Fruit fly (Drosophila melanogaster) whole organism, embryonic: ENCODE measurements around the gene Nup98-96.

Source experiments
- Ada2b ChIP-seq: fragments of 200-800 bp; sonication (Bioruptor generic); IDR thresholded peaks from 2 replicates; pipeline ENCODE4 v1.3.6; 2022; ENCODE audit warnings: missing biosample characterization, missing genetic modification characterization
- CG10366 ChIP-seq: fragments of 200-800 bp; sonication (Bioruptor generic); IDR thresholded peaks from 2 replicates; pipeline ENCODE4 v1.3.6; 2022; ENCODE audit warnings: missing biosample characterization, missing genetic modification characterization
- CG11247 ChIP-seq: fragments of 200-800 bp; sonication (Bioruptor generic); IDR thresholded peaks from 2 replicates; pipeline ENCODE4 v1.3.6; 2022; ENCODE audit warnings: missing biosample characterization, missing genetic modification characterization
- CG11456 ChIP-seq: fragments of 200-800 bp; sonication (Bioruptor generic); IDR thresholded peaks from 3 replicates; pipeline ENCODE4 v1.3.6; 2022; ENCODE audit warnings: missing biosample characterization, missing genetic modification characterization
- CG12942 ChIP-seq: fragments of 200-800 bp; sonication (Bioruptor generic); optimal IDR thresholded peaks from 3 replicates; lab custom pipeline; 2016; ENCODE audit warnings: missing biosample characterization, missing genetic modification characterization
- CG13123 ChIP-seq: fragments of 200-800 bp; sonication (Bioruptor generic); optimal IDR thresholded peaks from 2 replicates; lab custom pipeline; 2016; ENCODE audit warnings: missing biosample characterization, missing genetic modification characterization
- CG13296 ChIP-seq: fragments of 200-800 bp; sonication (Bioruptor generic); optimal IDR thresholded peaks from 3 replicates; lab custom pipeline; 2018; ENCODE audit warnings: missing biosample characterization, mild to moderate bottlenecking, missing genetic modification characterization
- CG14710 ChIP-seq: fragments of 200-800 bp; sonication (Bioruptor generic); optimal IDR thresholded peaks from 3 replicates; lab custom pipeline; 2019; ENCODE audit warnings: missing biosample characterization, mild to moderate bottlenecking, missing genetic modification characterization, moderate library complexity
- CG17361 ChIP-seq: fragments of 200-800 bp; sonication (Bioruptor generic); IDR thresholded peaks from 3 replicates; pipeline ENCODE4 v1.3.6; 2022; ENCODE audit warnings: missing biosample characterization, missing genetic modification characterization
- CG17568 ChIP-seq: fragments of 200-800 bp; sonication (Bioruptor generic); optimal IDR thresholded peaks from 2 replicates; lab custom pipeline; 2018; ENCODE audit warnings: missing biosample characterization, mild to moderate bottlenecking, missing genetic modification characterization, moderate library complexity
- CG18011 ChIP-seq: fragments of 200-800 bp; sonication (Bioruptor generic); optimal IDR thresholded peaks from 2 replicates; lab custom pipeline; 2017; ENCODE audit warnings: missing biosample characterization, missing genetic modification characterization, mild to moderate bottlenecking, moderate library complexity, missing genotype
- CG30431 ChIP-seq: fragments of 200-800 bp; sonication (Bioruptor generic); optimal IDR thresholded peaks from 2 replicates; lab custom pipeline; 2017; ENCODE audit warnings: missing biosample characterization, missing genetic modification characterization
- CG3281 ChIP-seq: fragments of 200-800 bp; sonication (Bioruptor generic); optimal IDR thresholded peaks from 3 replicates; lab custom pipeline; 2017; ENCODE audit warnings: missing biosample characterization, mild to moderate bottlenecking, missing genetic modification characterization
- CG34422 ChIP-seq: fragments of 200-800 bp; sonication (Bioruptor generic); IDR thresholded peaks from 3 replicates; pipeline ENCODE4 v1.3.6; 2022; ENCODE audit warnings: missing biosample characterization, missing genetic modification characterization
- CG3726 ChIP-seq: fragments of 200-800 bp; sonication (Bioruptor generic); IDR thresholded peaks from 3 replicates; pipeline ENCODE4, ENCODE4 v1.3.6; 2022; ENCODE audit warnings: missing biosample characterization, missing genetic modification characterization
- CG42726 ChIP-seq: fragments of 200-800 bp; sonication (Bioruptor generic); IDR thresholded peaks from 2 replicates; pipeline ENCODE4 v1.3.6; 2022; ENCODE audit warnings: missing biosample characterization, missing genetic modification characterization; ENCODE audit not compliant: partially characterized antibody
- CG4730 ChIP-seq: fragments of 200-800 bp; sonication (Bioruptor generic); IDR thresholded peaks from 2 replicates; pipeline ENCODE4 v1.3.6; 2022; ENCODE audit warnings: missing biosample characterization, missing genetic modification characterization
- CG6854 ChIP-seq: fragments of 200-800 bp; sonication (Bioruptor generic); optimal IDR thresholded peaks from 3 replicates; lab custom pipeline; 2017; ENCODE audit warnings: missing biosample characterization, mild to moderate bottlenecking, missing genetic modification characterization
- CG7357 ChIP-seq: fragments of 200-800 bp; sonication (Bioruptor generic); IDR thresholded peaks from 3 replicates; pipeline ENCODE4 v1.3.6; 2022; ENCODE audit warnings: missing biosample characterization, missing genetic modification characterization
- CG7963 ChIP-seq: fragments of 200-800 bp; sonication (Bioruptor generic); IDR thresholded peaks from 3 replicates; pipeline ENCODE4 v1.3.6; 2022; ENCODE audit warnings: missing biosample characterization, missing genetic modification characterization; ENCODE audit not compliant: partially characterized antibody
- CG9876 ChIP-seq: fragments of 200-800 bp; sonication (Bioruptor generic); optimal IDR thresholded peaks from 2 replicates; lab custom pipeline; 2016; ENCODE audit warnings: missing biosample characterization, missing genetic modification characterization
- Camta ChIP-seq: fragments of 200-800 bp; sonication (Bioruptor generic); optimal IDR thresholded peaks from 2 replicates; lab custom pipeline; 2016; ENCODE audit warnings: missing biosample characterization, missing genetic modification characterization
- Dbx ChIP-seq: fragments of 200-800 bp; sonication (Bioruptor generic); IDR thresholded peaks from 3 replicates; pipeline ENCODE4 v1.3.6; 2022; ENCODE audit warnings: missing biosample characterization, missing genetic modification characterization
- Drgx ChIP-seq: fragments of 200-800 bp; sonication (Bioruptor generic); IDR thresholded peaks from 2 replicates; pipeline ENCODE4 v1.3.6; 2022; ENCODE audit warnings: missing biosample characterization, missing genetic modification characterization
- HLH4C ChIP-seq: fragments of 200-800 bp; sonication (Bioruptor generic); IDR thresholded peaks from 3 replicates; pipeline ENCODE4 v1.3.6; 2022; ENCODE audit warnings: missing biosample characterization, missing genetic modification characterization; ENCODE audit not compliant: partially characterized antibody
- Hey ChIP-seq: fragments of 200-800 bp; sonication (Bioruptor generic); optimal IDR thresholded peaks from 3 replicates; lab custom pipeline; 2018; ENCODE audit warnings: missing biosample characterization, mild to moderate bottlenecking, missing genetic modification characterization
- Hmr ChIP-seq: fragments of 200-800 bp; sonication (Bioruptor generic); optimal IDR thresholded peaks from 3 replicates; lab custom pipeline; 2017; ENCODE audit warnings: mild to moderate bottlenecking, missing biosample characterization, missing genetic modification reagents, missing genetic modification characterization
- Hr51 ChIP-seq, 2 experiments: fragments of 200-800 bp; sonication (Bioruptor generic); optimal IDR thresholded peaks; 2 replicates in 1 of 2; 3 replicates in 1 of 2; lab custom pipeline; 2016 to 2018; ENCODE audit warnings: missing biosample characterization in 2 of 2, missing genetic modification characterization in 2 of 2, mild to moderate bottlenecking in 1 of 2, moderate library complexity in 1 of 2
- Neu2 ChIP-seq: fragments of 200-800 bp; sonication (Bioruptor generic); optimal IDR thresholded peaks from 3 replicates; lab custom pipeline; 2016; ENCODE audit warnings: missing biosample characterization, missing genetic modification characterization, borderline replicate concordance
- Nf-YA ChIP-seq: fragments of 200-800 bp; sonication (Bioruptor generic); IDR thresholded peaks from 2 replicates; pipeline ENCODE4 v1.3.6; 2022; ENCODE audit warnings: missing biosample characterization, missing genetic modification characterization
- Nf-YB ChIP-seq: fragments of 200-800 bp; sonication (Bioruptor generic); optimal IDR thresholded peaks from 3 replicates; lab custom pipeline; 2019; ENCODE audit warnings: missing biosample characterization, mild to moderate bottlenecking, missing genetic modification characterization, moderate library complexity
- Oaz ChIP-seq: fragments of 200-800 bp; sonication (Bioruptor generic); IDR thresholded peaks from 2 replicates; pipeline ENCODE4 v1.3.6; 2022; ENCODE audit warnings: missing biosample characterization, missing genetic modification characterization
- PHDP ChIP-seq: fragments of 200-800 bp; sonication (Bioruptor generic); optimal IDR thresholded peaks from 3 replicates; lab custom pipeline; 2018; ENCODE audit warnings: missing biosample characterization, mild to moderate bottlenecking, missing genetic modification characterization, moderate library complexity
- Six4 ChIP-seq: fragments of 200-800 bp; sonication (Bioruptor generic); optimal IDR thresholded peaks from 2 replicates; lab custom pipeline; 2016; ENCODE audit warnings: missing biosample characterization, missing genetic modification characterization
- bigmax ChIP-seq: fragments of 200-800 bp; sonication (Bioruptor generic); optimal IDR thresholded peaks from 2 replicates; lab custom pipeline; 2018; ENCODE audit warnings: missing biosample characterization, mild to moderate bottlenecking, missing genetic modification characterization
- dan ChIP-seq: fragments of 200-800 bp; sonication (Bioruptor generic); IDR thresholded peaks from 2 replicates; pipeline ENCODE4 v1.3.6; 2022; ENCODE audit warnings: missing biosample characterization, missing genetic modification characterization
- dm ChIP-seq: fragments of 200-800 bp; sonication (Bioruptor generic); optimal IDR thresholded peaks from 3 replicates; lab custom pipeline; 2016; ENCODE audit warnings: missing biosample characterization, missing genetic modification characterization
- exex ChIP-seq: fragments of 200-800 bp; sonication (Bioruptor generic); optimal IDR thresholded peaks from 4 replicates; lab custom pipeline; 2018; ENCODE audit warnings: missing biosample characterization, mild to moderate bottlenecking, missing genetic modification characterization, moderate library complexity
- fd102C ChIP-seq: fragments of 200-800 bp; sonication (Bioruptor generic); optimal IDR thresholded peaks from 2 replicates; lab custom pipeline; 2018; ENCODE audit warnings: missing biosample characterization, mild to moderate bottlenecking, missing genetic modification characterization, moderate library complexity
- fd64A ChIP-seq: fragments of 200-800 bp; sonication (Bioruptor generic); optimal IDR thresholded peaks from 3 replicates; lab custom pipeline; 2018; ENCODE audit warnings: missing biosample characterization, mild to moderate bottlenecking, missing genetic modification characterization
- gem ChIP-seq: fragments of 200-800 bp; sonication (Bioruptor generic); optimal IDR thresholded peaks from 2 replicates; lab custom pipeline; 2019; ENCODE audit warnings: missing biosample characterization, mild to moderate bottlenecking, missing genetic modification characterization, moderate library complexity
- jing ChIP-seq: fragments of 200-800 bp; sonication (Bioruptor generic); optimal IDR thresholded peaks from 2 replicates; lab custom pipeline; 2018; ENCODE audit warnings: missing biosample characterization, mild to moderate bottlenecking, missing genetic modification characterization
- ken ChIP-seq: fragments of 200-800 bp; sonication (Bioruptor generic); IDR thresholded peaks from 3 replicates; pipeline ENCODE4 v1.3.6; 2022; ENCODE audit warnings: missing biosample characterization, missing genetic modification characterization
- lilli ChIP-seq: fragments of 200-800 bp; sonication (Bioruptor generic); optimal IDR thresholded peaks from 3 replicates; lab custom pipeline; 2016; ENCODE audit warnings: missing biosample characterization, missing genetic modification characterization
- luna ChIP-seq: fragments of 200-800 bp; sonication (Bioruptor generic); optimal IDR thresholded peaks from 2 replicates; lab custom pipeline; 2016; ENCODE audit warnings: missing biosample characterization, missing genetic modification characterization
- mam ChIP-seq: fragments of 200-800 bp; sonication (Bioruptor generic); optimal IDR thresholded peaks from 3 replicates; lab custom pipeline; 2016; ENCODE audit warnings: missing biosample characterization, missing genetic modification characterization
- pb ChIP-seq: fragments of 200-800 bp; sonication (Bioruptor generic); optimal IDR thresholded peaks from 3 replicates; lab custom pipeline; 2016; ENCODE audit warnings: missing biosample characterization, missing genetic modification characterization
- pros ChIP-seq: fragments of 200-800 bp; sonication (Bioruptor generic); optimal IDR thresholded peaks from 3 replicates; lab custom pipeline; 2019; ENCODE audit warnings: missing biosample characterization, mild to moderate bottlenecking, missing genetic modification characterization, moderate library complexity
- slou ChIP-seq: fragments of 200-800 bp; sonication (Bioruptor generic); optimal IDR thresholded peaks from 3 replicates; lab custom pipeline; 2016; ENCODE audit warnings: missing biosample characterization, missing genetic modification characterization
- tin ChIP-seq: fragments of 200-800 bp; sonication (Bioruptor generic); optimal IDR thresholded peaks from 3 replicates; lab custom pipeline; 2016; ENCODE audit warnings: missing biosample characterization, missing genetic modification characterization
- zf30C ChIP-seq: fragments of 200-800 bp; sonication (Bioruptor generic); optimal IDR thresholded peaks from 3 replicates; lab custom pipeline; 2018; ENCODE audit warnings: missing biosample characterization, mild to moderate bottlenecking, missing genetic modification characterization

Gene Nup98-96

DNA sequence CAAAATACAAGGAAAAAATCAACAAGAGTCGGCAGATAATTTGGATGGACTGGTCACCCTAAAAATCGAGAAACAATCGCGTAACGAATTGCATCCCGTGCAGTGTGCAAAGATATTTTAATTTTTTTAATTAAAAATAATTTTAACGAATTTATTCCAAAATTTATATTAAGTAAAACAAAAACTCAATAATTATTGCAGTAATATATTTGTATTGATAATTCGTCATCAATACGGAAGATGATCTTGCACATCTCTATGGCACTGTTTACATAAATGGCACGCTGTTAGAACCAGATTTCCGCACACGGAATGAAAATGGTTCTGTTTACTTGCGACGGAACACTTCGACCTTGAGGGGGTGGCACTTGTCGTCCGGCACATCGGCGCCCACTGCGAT lies 8.6 kb downstream of the Nup98-96 start, which contains the start of gene tst (continued):
- peak; percentile 44 to 90 for TF ChIP-seq Hr51 (GFP tag; optimal IDR thresholded peaks at IDR 0.05; lab: Kevin White, UChicago)
- TF ChIP-seq mam (GFP tag; lab: Kevin White, UChicago): peak; percentile 63
- TF ChIP-seq CG6854 (GFP tag; lab: Kevin White, UChicago): no peak
- peak; percentile 90 for TF ChIP-seq Nf-YA (GFP tag; lab: Robert Waterston, UW)
- TF ChIP-seq pb: no peak
- peak; percentile 63 for TF ChIP-seq exex (tag; lab: Kevin White, UChicago)
- TF ChIP-seq fd64A (GFP tag; lab: Kevin White, UChicago): no peak
- TF ChIP-seq CG13123: peak; percentile 87
- peak; percentile 84 for TF ChIP-seq lilli (GFP tag; lab: Kevin White, UChicago)
- peak; percentile 98 for TF ChIP-seq gem (tag; lab: Kevin White, UChicago)
- peak; percentile 91 for TF ChIP-seq Hmr
- TF ChIP-seq luna: no peak
- peak; percentile 95 for TF ChIP-seq ken (GFP tag; lab: Robert Waterston, UW)
- TF ChIP-seq CG9876 (GFP tag; lab: Kevin White, UChicago): no peak
- peak; percentile 96 for TF ChIP-seq CG4730
- no peak for TF ChIP-seq CG42726 (GFP tag; lab: Robert Waterston, UW)
- no peak for TF ChIP-seq CG17568 (GFP tag; lab: Kevin White, UChicago)
- TF ChIP-seq CG14710 (tag; lab: Kevin White, UChicago): peak; percentile 96
- TF ChIP-seq tin (GFP tag; lab: Kevin White, UChicago): peak; percentile 88
- no peak for TF ChIP-seq pros (GFP tag; lab: Kevin White, UChicago)
- TF ChIP-seq Camta: peak; percentile 32
- peak; percentile 91 for TF ChIP-seq CG7357
- TF ChIP-seq zf30C (GFP tag; lab: Kevin White, UChicago): no peak
- TF ChIP-seq slou (GFP tag; lab: Kevin White, UChicago): peak; percentile 73
- peak; percentile 43; the same call in 1 of the 3 replicates for TF ChIP-seq HLH4C (GFP tag; lab: Robert Waterston, UW)
- TF ChIP-seq CG11247 (GFP tag; lab: Robert Waterston, UW): peak; percentile 96
- peak; percentile 92 for TF ChIP-seq CG13296
- TF ChIP-seq jing (GFP tag; lab: Kevin White, UChicago): peak; percentile 56
- no peak for TF ChIP-seq Neu2 (GFP tag; lab: Kevin White, UChicago)
- TF ChIP-seq CG34422 (GFP tag; lab: Robert Waterston, UW): peak; percentile 98
- no peak for TF ChIP-seq bigmax (GFP tag; lab: Kevin White, UChicago)
- TF ChIP-seq CG3726 (GFP tag; lab: Robert Waterston, UW): peak; percentile 97
- TF ChIP-seq CG17361 (GFP tag; lab: Robert Waterston, UW): peak; percentile 95
- peak; percentile 92 for TF ChIP-seq CG12942 (GFP tag; lab: Kevin White, UChicago)
- no peak for TF ChIP-seq dm
- no peak for TF ChIP-seq Hey (tag; lab: Kevin White, UChicago)
- TF ChIP-seq CG3281 (GFP tag; lab: Kevin White, UChicago): peak; percentile 87
- TF ChIP-seq Dbx (GFP tag; lab: Robert Waterston, UW): peak; percentile 96
- peak; percentile 69 for TF ChIP-seq Nf-YB (GFP tag; lab: Kevin White, UChicago)
- peak; percentile 92 for TF ChIP-seq PHDP
- peak; percentile 42 for TF ChIP-seq CG18011 (GFP tag; lab: Kevin White, UChicago)
- peak; percentile 86 for TF ChIP-seq dan (GFP tag; lab: Robert Waterston, UW)
- peak; percentile 97 for TF ChIP-seq CG11456 (GFP tag; lab: Robert Waterston, UW)
- TF ChIP-seq CG10366 (GFP tag; lab: Robert Waterston, UW): peak; percentile 96
- TF ChIP-seq Ada2b: peak; percentile 96
- peak; percentile 87 for TF ChIP-seq CG30431
- no peak for TF ChIP-seq CG7963 (GFP tag; lab: Robert Waterston, UW)
- peak; percentile 87 for TF ChIP-seq Oaz (GFP tag; lab: Robert Waterston, UW)
- peak; percentile 19 for TF ChIP-seq fd102C (GFP tag; lab: Kevin White, UChicago)
- peak; percentile 81 for TF ChIP-seq Six4 (GFP tag; lab: Kevin White, UChicago)
- TF ChIP-seq Drgx (GFP tag; lab: Robert Waterston, UW): peak; percentile 94
